Worm (Caenorhabditis elegans) whole organism, L2 larva: ENCODE measurements around the gene F53B3.6.
A peak's percentile ranks its signal among the peaks of the same experiment; 100 is the strongest.

Experiments
- C34F6.9 ChIP-seq: fragments of 150-350 bp; optimal IDR thresholded peaks from 2 replicates; lab custom pipeline; 2014; ENCODE audit warnings: missing biosample characterization, missing genetic modification characterization
- F13H6.1 ChIP-seq: sonication (generic microtip); optimal IDR thresholded peaks from 2 replicates; lab custom pipeline; 2016; ENCODE audit warnings: missing genetic modification characterization, missing compliant biosample characterization
- ZK546.5 ChIP-seq: sonication (generic microtip); optimal IDR thresholded peaks from 2 replicates; lab custom pipeline; 2017; ENCODE audit warnings: missing biosample characterization, missing genetic modification characterization
- aly-2 ChIP-seq: fragments of 150-350 bp; optimal IDR thresholded peaks from 2 replicates; lab custom pipeline; 2014; ENCODE audit warnings: missing biosample characterization, missing genetic modification characterization
- ama-1 ChIP-seq: fragments of 150-350 bp; optimal IDR thresholded peaks from 2 replicates; lab custom pipeline; 2018; ENCODE audit warnings: inconsistent platforms
- blmp-1 ChIP-seq: sonication (generic microtip); optimal IDR thresholded peaks from 2 replicates; lab custom pipeline; 2017; ENCODE audit warnings: missing genetic modification characterization, mild to moderate bottlenecking, missing compliant biosample characterization, antibody characterized with exemption, moderate library complexity; ENCODE audit not compliant: insufficient read depth
- ceh-16 ChIP-seq: fragments of 150-350 bp; optimal IDR thresholded peaks from 2 replicates; lab custom pipeline; 2014; ENCODE audit warnings: missing biosample characterization, missing genetic modification characterization
- ceh-82 ChIP-seq: fragments of 150-350 bp; optimal IDR thresholded peaks from 2 replicates; lab custom pipeline; 2014; ENCODE audit warnings: missing biosample characterization, missing genetic modification characterization
- crh-2 ChIP-seq: sonication (generic microtip); optimal IDR thresholded peaks from 2 replicates; lab custom pipeline; 2017; ENCODE audit warnings: missing biosample characterization, missing genetic modification characterization
- dmd-4 ChIP-seq: sonication (generic microtip); optimal IDR thresholded peaks from 2 replicates; lab custom pipeline; 2017; ENCODE audit warnings: missing biosample characterization, missing genetic modification characterization
- elt-1 ChIP-seq: fragments of 150-350 bp; optimal IDR thresholded peaks from 2 replicates; lab custom pipeline; 2014; ENCODE audit warnings: missing biosample characterization, missing genetic modification characterization
- fos-1 ChIP-seq: fragments of 150-350 bp; optimal IDR thresholded peaks from 2 replicates; lab custom pipeline; 2014; ENCODE audit warnings: missing biosample characterization, missing genetic modification characterization
- gmeb-1 ChIP-seq: fragments of 150-350 bp; optimal IDR thresholded peaks from 2 replicates; lab custom pipeline; 2014; ENCODE audit warnings: missing biosample characterization, missing genetic modification characterization
- lin-11 ChIP-seq: fragments of 150-350 bp; sonication (generic microtip); optimal IDR thresholded peaks from 2 replicates; lab custom pipeline; 2014; ENCODE audit warnings: missing biosample characterization, missing genetic modification characterization, inconsistent platforms, mixed read lengths
- lsy-2 ChIP-seq, 2 experiments: fragments of 150-350 bp in 1 of 2; sonication (generic microtip) in 1 of 2; optimal IDR thresholded peaks; 2 replicates each; lab custom pipeline; 2014 to 2017; ENCODE audit warnings: missing biosample characterization in 2 of 2, missing genetic modification characterization in 2 of 2
- mdl-1 ChIP-seq, 2 experiments: fragments of 150-350 bp in 1 of 2; sonication (generic microtip) in 1 of 2; optimal IDR thresholded peaks; 2 replicates each; lab custom pipeline; 2017; ENCODE audit warnings: missing biosample characterization in 2 of 2, missing genetic modification characterization in 2 of 2
- nhr-12 ChIP-seq: fragments of 150-350 bp; optimal IDR thresholded peaks from 2 replicates; lab custom pipeline; 2014; ENCODE audit warnings: missing biosample characterization, missing genetic modification characterization
- nhr-129 ChIP-seq: fragments of 150-350 bp; optimal IDR thresholded peaks from 2 replicates; lab custom pipeline; 2014; ENCODE audit warnings: missing biosample characterization, missing genetic modification characterization
- nhr-23 ChIP-seq: fragments of 150-350 bp; optimal IDR thresholded peaks from 2 replicates; lab custom pipeline; 2014; ENCODE audit warnings: missing biosample characterization, missing genetic modification reagents, missing genetic modification characterization
- nhr-237 ChIP-seq: fragments of 150-350 bp; optimal IDR thresholded peaks from 2 replicates; lab custom pipeline; 2014; ENCODE audit warnings: missing biosample characterization, missing genetic modification characterization
- nhr-25 ChIP-seq: fragments of 150-350 bp; sonication (generic microtip); optimal IDR thresholded peaks from 3 replicates; lab custom pipeline; 2014; ENCODE audit warnings: missing biosample characterization, missing genetic modification characterization
- nhr-77 ChIP-seq: fragments of 150-350 bp; optimal IDR thresholded peaks from 2 replicates; lab custom pipeline; 2014; ENCODE audit warnings: missing biosample characterization, missing genetic modification characterization
- peb-1 ChIP-seq: fragments of 150-350 bp; optimal IDR thresholded peaks from 2 replicates; lab custom pipeline; 2014; ENCODE audit warnings: missing biosample characterization, missing genetic modification characterization
- sem-4 ChIP-seq: fragments of 150-350 bp; optimal IDR thresholded peaks from 2 replicates; lab custom pipeline; 2014; ENCODE audit warnings: missing biosample characterization, missing genetic modification reagents, missing genetic modification characterization
- sma-3 ChIP-seq: sonication (generic microtip); optimal IDR thresholded peaks from 2 replicates; lab custom pipeline; 2016; ENCODE audit warnings: missing genetic modification reagents, missing genetic modification characterization, missing compliant biosample characterization
- sma-9 ChIP-seq, 2 experiments: fragments of 150-350 bp in 1 of 2; sonication (generic microtip) in 1 of 2; optimal IDR thresholded peaks; 2 replicates each; lab custom pipeline; 2014 to 2016; ENCODE audit warnings: missing genetic modification characterization in 2 of 2, mild to moderate bottlenecking in 1 of 2, missing biosample characterization in 1 of 2, missing compliant biosample characterization in 1 of 2, missing genetic modification reagents in 1 of 2, moderate library complexity in 1 of 2
- unc-55 ChIP-seq: fragments of 150-350 bp; sonication (generic microtip); optimal IDR thresholded peaks from 3 replicates; lab custom pipeline; 2014; ENCODE audit warnings: missing biosample characterization, missing genetic modification reagents, missing genetic modification characterization
- unc-62 ChIP-seq: fragments of 150-350 bp; optimal IDR thresholded peaks from 2 replicates; lab custom pipeline; 2014; ENCODE audit warnings: missing biosample characterization, missing genetic modification reagents, missing genetic modification characterization
- zag-1 ChIP-seq: fragments of 150-350 bp; optimal IDR thresholded peaks from 2 replicates; lab custom pipeline; 2014; ENCODE audit warnings: missing biosample characterization, missing genetic modification characterization
- ztf-1 ChIP-seq: fragments of 200-800 bp; sonication (Bioruptor generic); conservative IDR thresholded peaks from 2 replicates; pipeline ENCODE4 v1.3.6; 2022; ENCODE audit warnings: missing genetic modification characterization, missing compliant biosample characterization
- ztf-4 ChIP-seq: fragments of 150-350 bp; optimal IDR thresholded peaks from 2 replicates; lab custom pipeline; 2014; ENCODE audit warnings: missing biosample characterization, missing genetic modification characterization

F53B3.6 gene

ce11 chrX:2858380-2858779 lies 5.6 kb upstream of the F53B3.6 start:
- TF ChIP-seq dmd-4 (tag; lab: Kevin White, UChicago): no peak
- no peak for TF ChIP-seq sem-4 (tag; lab: Kevin White, UChicago)
- TF ChIP-seq lsy-2 (tag; optimal IDR thresholded peaks at IDR 0.05; lab: Kevin White, UChicago): peak in 1 of 2 experiments; percentile 14
- peak; percentile 37 for TF ChIP-seq sma-9 (GFP tag; optimal IDR thresholded peaks at IDR 0.05; lab: Kevin White, UChicago)
- TF ChIP-seq sma-9 (tag; optimal IDR thresholded peaks at IDR 0.05; lab: Kevin White, UChicago): no peak
- TF ChIP-seq crh-2 (tag; lab: Kevin White, UChicago): peak; percentile 8
- peak; percentile 89 for TF ChIP-seq nhr-25 (tag; lab: Kevin White, UChicago)
- peak; percentile 21 for TF ChIP-seq blmp-1
- no peak for TF ChIP-seq nhr-12 (tag; lab: Kevin White, UChicago)
- TF ChIP-seq C34F6.9 (tag; lab: Kevin White, UChicago): peak; percentile 7
- no peak for TF ChIP-seq ama-1 (lab: Kevin White, UChicago)
- no peak for TF ChIP-seq mdl-1 (tag; optimal IDR thresholded peaks at IDR 0.05; lab: Kevin White, UChicago)
- TF ChIP-seq sma-3 (GFP tag; lab: Kevin White, UChicago): peak; percentile 49
- peak; percentile 6 for TF ChIP-seq gmeb-1 (tag; lab: Kevin White, UChicago)
- no peak for TF ChIP-seq nhr-129
- no peak for TF ChIP-seq nhr-237 (tag; lab: Kevin White, UChicago)

- TF ChIP-seq zag-1 (tag; lab: Kevin White, UChicago): no peak
- no peak for TF ChIP-seq lsy-2 (tag; optimal IDR thresholded peaks at IDR 0.05; lab: Kevin White, UChicago)
- no peak for TF ChIP-seq ztf-4 (tag; lab: Kevin White, UChicago)
- no peak for TF ChIP-seq nhr-77 (tag; lab: Kevin White, UChicago)
- no peak for TF ChIP-seq gmeb-1 (tag; lab: Kevin White, UChicago)
Observed at ce11 chrX:2862372-2862771, 1.7 kb upstream of the F53B3.6 start, which contains the start of gene comt-1. Gene comt-1, minus strand, starts transcription at chrX:2862472.

DNA sequence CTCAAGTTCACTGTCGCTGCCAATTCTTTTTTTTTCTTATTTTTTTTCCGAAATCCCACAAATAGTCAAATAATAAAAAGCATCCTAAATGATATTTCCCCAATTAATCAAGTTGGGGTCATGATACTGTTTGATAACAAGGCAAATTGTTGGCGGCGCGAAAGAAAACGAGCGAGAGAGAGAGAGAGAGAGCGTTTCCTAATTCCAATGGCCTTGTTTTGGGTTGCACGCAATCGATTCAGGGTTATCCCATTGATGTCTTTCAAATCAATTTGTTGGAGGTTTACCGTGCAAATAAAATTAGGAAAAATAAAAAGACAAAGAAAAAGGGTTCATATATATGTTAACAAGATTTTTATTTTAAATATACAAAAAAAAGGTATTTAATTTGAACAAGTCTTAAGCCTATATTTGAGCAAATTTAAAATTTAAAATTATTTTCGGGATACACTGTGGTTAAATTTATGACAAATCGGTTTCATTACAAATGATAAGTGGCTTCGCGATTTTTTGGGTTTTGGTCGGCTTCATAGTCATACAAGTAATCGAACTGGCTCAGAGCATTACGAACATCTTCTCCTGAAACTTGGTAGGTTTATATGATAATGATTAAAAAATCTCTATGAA lies 1.7 kb downstream of the F53B3.6 start:
- TF ChIP-seq ztf-4 (tag; lab: Kevin White, UChicago): peak; percentile 2
- peak; percentile 52 for TF ChIP-seq sma-3 (GFP tag; lab: Kevin White, UChicago)
- no peak for TF ChIP-seq dmd-4 (tag; lab: Kevin White, UChicago)
- TF ChIP-seq lsy-2 (tag; optimal IDR thresholded peaks at IDR 0.05; lab: Kevin White, UChicago): peak in 1 of 2 experiments; percentile 18
- no peak for TF ChIP-seq fos-1 (tag; lab: Kevin White, UChicago)

DNA sequence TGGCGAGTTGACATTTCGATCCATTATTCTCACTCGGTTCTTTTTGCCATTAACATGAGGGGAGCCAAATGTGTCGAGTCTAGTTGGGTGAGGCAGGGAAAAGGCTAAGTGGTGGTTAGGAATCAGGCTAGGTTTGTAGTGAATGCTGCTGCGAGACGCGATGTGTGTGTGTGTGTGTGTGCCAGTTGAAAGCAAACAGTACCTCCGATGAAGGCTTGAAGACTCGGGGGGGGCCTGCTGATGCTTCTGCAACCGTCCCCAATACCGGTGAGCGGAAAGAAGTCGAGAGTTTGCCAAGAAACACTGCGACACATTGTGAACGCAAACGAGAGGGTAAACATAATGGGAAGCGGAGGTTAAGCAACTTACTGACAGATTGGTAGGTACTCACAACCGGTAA lies 7.0 kb downstream of the F53B3.6 start, which contains the start of gene F53B3.3:
Gene F53B3.3 (minus strand): TSS at position 101 of the 400 bp plus-strand sequence.
- TF ChIP-seq aly-2 (tag; lab: Kevin White, UChicago) (no peak), F13H6.1 (tag; lab: Kevin White, UChicago) (peak; percentile 41), blmp-1 (no peak)
- TF ChIP-seq, all 48 proteins: peak for 1

- no peak for TF ChIP-seq ztf-4 (tag; lab: Kevin White, UChicago)
- no peak for TF ChIP-seq nhr-12 (tag; lab: Kevin White, UChicago)
- TF ChIP-seq blmp-1: no peak
Observed at ce11 chrX:2873272-2873671, 9.2 kb downstream of the F53B3.6 start.

DNA sequence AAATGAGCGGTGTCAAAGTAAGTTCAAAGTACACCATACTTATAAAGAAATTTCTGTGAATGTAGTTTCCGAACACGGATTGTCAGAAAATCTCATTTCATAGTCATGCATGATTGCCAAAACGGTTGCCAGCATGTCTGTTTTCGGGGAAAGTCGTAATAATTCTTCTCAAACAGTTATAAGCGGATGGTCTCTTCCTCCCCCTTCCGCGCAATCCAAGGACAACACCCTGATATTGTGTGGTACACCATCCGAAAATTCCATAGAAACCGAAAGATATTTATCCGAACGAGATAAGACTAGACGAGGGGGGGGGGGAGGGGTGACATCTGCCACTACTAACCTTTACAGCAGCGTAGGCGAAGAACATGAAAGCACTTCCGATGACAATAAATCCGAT lies 10.6 kb downstream of the F53B3.6 start:
- TF ChIP-seq gmeb-1 (tag; lab: Kevin White, UChicago): no peak
- TF ChIP-seq ztf-1 (GFP tag; lab: Robert Waterston, UW): no peak
- no peak for TF ChIP-seq lin-11 (tag; lab: Kevin White, UChicago)
- no peak for TF ChIP-seq elt-1
- no peak for TF ChIP-seq sma-9 (GFP tag; optimal IDR thresholded peaks at IDR 0.05; lab: Kevin White, UChicago)
- TF ChIP-seq sma-9 (tag; optimal IDR thresholded peaks at IDR 0.05; lab: Kevin White, UChicago): no peak
- no peak for TF ChIP-seq unc-55 (GFP tag; lab: Kevin White, UChicago)
- TF ChIP-seq unc-62 (GFP tag; lab: Kevin White, UChicago): no peak
- no peak for TF ChIP-seq ceh-82 (tag; lab: Kevin White, UChicago)
- TF ChIP-seq F13H6.1 (tag; lab: Kevin White, UChicago): no peak
- no peak for TF ChIP-seq peb-1 (tag; lab: Kevin White, UChicago)
- no peak for TF ChIP-seq ceh-16 (tag; lab: Kevin White, UChicago)
- no peak for TF ChIP-seq nhr-23 (tag; lab: Kevin White, UChicago)
- TF ChIP-seq ZK546.5: no peak
- TF ChIP-seq fos-1 (tag; lab: Kevin White, UChicago): no peak
- TF ChIP-seq zag-1 (tag; lab: Kevin White, UChicago): no peak
